Worm (Caenorhabditis elegans): Measurements from ENCODE around the gene swan-1.
A peak's percentile ranks its signal among the peaks of the same experiment; 100 is the strongest.

The swan-1 gene

ce11 chrV:13812330-13812729 is 5.3 kb upstream of the swan-1 start:
- TF ChIP-seq ces-1 (GFP tag; optimal IDR thresholded peaks at IDR 0.05) (peak; percentile 89), lin-32 (GFP tag; optimal IDR thresholded peaks at IDR 0.05) (no peak)

- TF ChIP-seq mls-2 (tag; optimal IDR thresholded peaks at IDR 0.05) (peak; percentile 75), hlh-1 (tag; optimal IDR thresholded peaks at IDR 0.05) (peak; percentile 80), nhr-2 (tag; optimal IDR thresholded peaks at IDR 0.05) (peak; percentile 76), ceh-83 (GFP tag; optimal IDR thresholded peaks at IDR 0.05) (no peak), nhr-12 (tag; optimal IDR thresholded peaks at IDR 0.05) (no peak), M03D4.4 (tag; optimal IDR thresholded peaks at IDR 0.05) (peak; percentile 45), sptf-1 (tag; optimal IDR thresholded peaks at IDR 0.05) (peak; percentile 53), drap-1 (GFP tag; optimal IDR thresholded peaks at IDR 0.05) (peak; percentile 9), cnd-1 (tag; optimal IDR thresholded peaks at IDR 0.05) (peak; percentile 69), nhr-76 (tag; optimal IDR thresholded peaks at IDR 0.05) (no peak), tbx-8 (GFP tag; optimal IDR thresholded peaks at IDR 0.05) (no peak), unc-62 (GFP tag; optimal IDR thresholded peaks at IDR 0.05) (peak; percentile 56), lin-13 (tag; optimal IDR thresholded peaks at IDR 0.05) (peak; percentile 15), mep-1 (tag; optimal IDR thresholded peaks at IDR 0.05) (peak; percentile 74), lsy-2 (tag; optimal IDR thresholded peaks at IDR 0.05) (peak; percentile 16), ceh-39 (tag; optimal IDR thresholded peaks at IDR 0.05) (peak; percentile 78), zip-8 (tag; optimal IDR thresholded peaks at IDR 0.05) (peak; percentile 3), ces-1 (GFP tag; optimal IDR thresholded peaks at IDR 0.05) (peak; percentile 43), pha-4 (tag; optimal IDR thresholded peaks at IDR 0.05) (peak; percentile 64), ham-2 (GFP tag; optimal IDR thresholded peaks at IDR 0.05) (peak; percentile 96), elt-3 (tag; optimal IDR thresholded peaks at IDR 0.05) (no peak), unc-120 (tag; optimal IDR thresholded peaks at IDR 0.05; ENCODE audit: poor library complexity, severe bottlenecking) (peak; percentile 74), ztf-11 (tag; optimal IDR thresholded peaks at IDR 0.05) (no peak)
Measured at ce11 chrV:13808462-13808867, 1.4 kb upstream of the swan-1 start.

ce11 chrV:13803902-13804301 is 3.1 kb downstream of the swan-1 start, which contains the start of gene swan-2:
swan-2 (minus strand) TSS chrV:13804281.
- no peak for TF ChIP-seq blmp-1 (tag; optimal IDR thresholded peaks at IDR 0.05)
- TF ChIP-seq lsy-2 (tag; optimal IDR thresholded peaks at IDR 0.05), result no peak
- no peak for TF ChIP-seq hlh-1 (tag; optimal IDR thresholded peaks at IDR 0.05)
- TF ChIP-seq flh-1 (GFP tag; optimal IDR thresholded peaks at IDR 0.05), result no peak
- TF ChIP-seq tbx-8 (GFP tag; optimal IDR thresholded peaks at IDR 0.05), result no peak
- TF ChIP-seq mab-5 (tag; optimal IDR thresholded peaks at IDR 0.05), result no peak
- TF ChIP-seq nhr-2 (tag; optimal IDR thresholded peaks at IDR 0.05), result no peak
- TF ChIP-seq nhr-76 (tag; optimal IDR thresholded peaks at IDR 0.05), result no peak
- TF ChIP-seq ceh-43 (GFP tag; optimal IDR thresholded peaks at IDR 0.05), result no peak
- TF ChIP-seq M03D4.4 (tag; optimal IDR thresholded peaks at IDR 0.05), result no peak
- TF ChIP-seq elt-3 (tag; optimal IDR thresholded peaks at IDR 0.05), result no peak
- no peak for TF ChIP-seq mep-1 (tag; optimal IDR thresholded peaks at IDR 0.05)
- TF ChIP-seq sem-2 (GFP tag; optimal IDR thresholded peaks at IDR 0.05), result no peak
- TF ChIP-seq nhr-12 (tag; optimal IDR thresholded peaks at IDR 0.05), result no peak
- TF ChIP-seq lin-32 (GFP tag; optimal IDR thresholded peaks at IDR 0.05), result no peak
- TF ChIP-seq elt-1 (tag; optimal IDR thresholded peaks at IDR 0.05; ENCODE audit: borderline replicate concordance, insufficient read depth), result no peak
- no peak for TF ChIP-seq drap-1 (GFP tag; optimal IDR thresholded peaks at IDR 0.05)
- no peak for TF ChIP-seq pha-4 (tag; optimal IDR thresholded peaks at IDR 0.05)
- TF ChIP-seq ham-2 (GFP tag; optimal IDR thresholded peaks at IDR 0.05), result no peak

- TF ChIP-seq ceh-39 (tag; optimal IDR thresholded peaks at IDR 0.05) (no peak), cnd-1 (tag; optimal IDR thresholded peaks at IDR 0.05) (no peak), flh-1 (GFP tag; optimal IDR thresholded peaks at IDR 0.05) (no peak), elt-1 (tag; optimal IDR thresholded peaks at IDR 0.05; ENCODE audit: borderline replicate concordance, insufficient read depth) (no peak), lin-32 (GFP tag; optimal IDR thresholded peaks at IDR 0.05) (no peak), tbx-8 (GFP tag; optimal IDR thresholded peaks at IDR 0.05) (no peak), snpc-4 (tag; optimal IDR thresholded peaks at IDR 0.05) (no peak), elt-3 (tag; optimal IDR thresholded peaks at IDR 0.05) (no peak), mls-2 (tag; optimal IDR thresholded peaks at IDR 0.05) (no peak), nhr-76 (tag; optimal IDR thresholded peaks at IDR 0.05) (no peak)
Measured at ce11 chrV:13799190-13799589, 7.8 kb downstream of the swan-1 start.

ce11 chrV:13796246-13796776 is 10.7 kb downstream of the swan-1 start, which contains the start of gene twk-32:
twk-32 (plus strand) TSS chrV:13796641.
- TF ChIP-seq ces-1 (GFP tag; optimal IDR thresholded peaks at IDR 0.05) (peak; percentile 18), ceh-39 (tag; optimal IDR thresholded peaks at IDR 0.05) (no peak), tbx-8 (GFP tag; optimal IDR thresholded peaks at IDR 0.05) (no peak), nhr-237 (tag; optimal IDR thresholded peaks at IDR 0.05) (no peak), mep-1 (tag; optimal IDR thresholded peaks at IDR 0.05) (no peak), ham-2 (GFP tag; optimal IDR thresholded peaks at IDR 0.05) (no peak), lin-32 (GFP tag; optimal IDR thresholded peaks at IDR 0.05) (no peak)

Measured in whole organism, mixed stage, embryonic.